Fruit fly (Drosophila melanogaster) whole organism, pupa: ENCODE data around the gene CG18478.
"Not testable (repeated sequence)": the region's sequence is repeated elsewhere in the genome, so short reads cannot be mapped to it uniquely, and the experiment has no call there.

Experiments used
- CG13204 ChIP-seq: fragments of 200-800 bp; sonication (Bioruptor generic); optimal IDR thresholded peaks from 2 replicates; lab custom pipeline; 2018; ENCODE audit warnings: missing biosample characterization, mild to moderate bottlenecking, missing genetic modification characterization, moderate library complexity
- CG14655 ChIP-seq: fragments of 200-800 bp; sonication (Bioruptor generic); optimal IDR thresholded peaks from 3 replicates; lab custom pipeline; 2017; ENCODE audit warnings: mild to moderate bottlenecking, missing biosample characterization, missing genetic modification reagents, missing genetic modification characterization
- CG15710 ChIP-seq: fragments of 200-800 bp; sonication (Bioruptor generic); optimal IDR thresholded peaks from 2 replicates; lab custom pipeline; 2018; ENCODE audit warnings: missing biosample characterization, mild to moderate bottlenecking, missing genetic modification characterization, moderate library complexity
- CG17806 ChIP-seq: fragments of 200-800 bp; sonication (Bioruptor generic); optimal IDR thresholded peaks from 2 replicates; lab custom pipeline; 2018; ENCODE audit warnings: missing biosample characterization, mild to moderate bottlenecking, missing genetic modification characterization, moderate library complexity
- CG4496 ChIP-seq: fragments of 200-800 bp; sonication (Bioruptor generic); IDR thresholded peaks from 3 replicates; pipeline ENCODE4 v1.3.6; 2022; ENCODE audit warnings: missing biosample characterization, missing genetic modification characterization
- CG8159 ChIP-seq: fragments of 200-800 bp; sonication (Bioruptor generic); optimal IDR thresholded peaks from 3 replicates; lab custom pipeline; 2018; ENCODE audit warnings: missing biosample characterization, mild to moderate bottlenecking, missing genetic modification characterization, moderate library complexity
- CG8301 ChIP-seq: fragments of 200-800 bp; sonication (Bioruptor generic); optimal IDR thresholded peaks from 2 replicates; lab custom pipeline; 2018; ENCODE audit warnings: missing biosample characterization, mild to moderate bottlenecking, missing genetic modification characterization
- D1 ChIP-seq: fragments of 200-800 bp; sonication (Bioruptor generic); optimal IDR thresholded peaks from 2 replicates; lab custom pipeline; 2018; ENCODE audit warnings: missing biosample characterization, mild to moderate bottlenecking, missing genetic modification characterization, moderate library complexity
- Snoo ChIP-seq: fragments of 200-800 bp; sonication (Bioruptor generic); optimal IDR thresholded peaks from 3 replicates; lab custom pipeline; 2017; ENCODE audit warnings: missing biosample characterization, mild to moderate bottlenecking, missing genetic modification characterization, inconsistent platforms
- gl ChIP-seq: fragments of 200-800 bp; sonication (Bioruptor generic); optimal IDR thresholded peaks from 2 replicates; lab custom pipeline; 2018; ENCODE audit warnings: missing biosample characterization, mild to moderate bottlenecking, missing genetic modification characterization

DNA sequence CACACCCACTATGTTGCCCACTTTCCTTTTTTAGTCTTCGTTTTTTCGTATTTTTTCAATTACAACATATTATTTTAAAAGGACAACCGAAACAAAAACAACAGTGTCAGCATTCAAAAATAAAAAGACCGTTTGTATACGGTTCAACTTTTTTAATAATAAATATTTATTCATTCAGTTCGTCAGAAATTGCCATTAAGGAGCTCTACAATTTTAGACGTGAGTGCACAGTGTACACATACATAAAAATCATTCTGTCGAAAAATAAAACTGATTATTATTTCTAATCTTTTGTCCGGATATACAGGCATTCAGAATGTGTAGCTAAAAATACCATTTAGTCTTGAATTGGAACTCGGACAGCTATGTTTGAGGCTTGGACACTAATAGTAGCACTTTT is 34.9 kb downstream of the CG18478 start, which contains the start of gene CG31827:
- TF ChIP-seq CG13204 (GFP tag; lab: Kevin White, UChicago); CG17806 (tag; lab: Kevin White, UChicago); Snoo (tag; lab: Kevin White, UChicago); D1 (tag; lab: Kevin White, UChicago); CG15710 (tag; lab: Kevin White, UChicago); CG8301 (tag; lab: Kevin White, UChicago); gl (tag; lab: Kevin White, UChicago); CG14655 (GFP tag; lab: Kevin White, UChicago); CG8159 (tag; lab: Kevin White, UChicago); CG4496 (GFP tag; lab: Robert Waterston, UW): not testable (repeated sequence)
